Worm (Caenorhabditis elegans): ENCODE measurements around the gene vem-1.
A peak's percentile ranks its signal among the peaks of the same experiment; 100 is the strongest.

The vem-1 gene

ce11 chrX:8129543-8129942 lies 41.2 kb upstream of the vem-1 start, which contains the start of gene frpr-1:
frpr-1 (minus strand) TSS chrX:8129643.
- TF ChIP-seq elt-3 (tag; optimal IDR thresholded peaks at IDR 0.05): no peak
- TF ChIP-seq nhr-67 (tag; optimal IDR thresholded peaks at IDR 0.05): no peak
- TF ChIP-seq nhr-11 (tag; optimal IDR thresholded peaks at IDR 0.05): no peak
- TF ChIP-seq tbx-2 (tag; optimal IDR thresholded peaks at IDR 0.05): no peak
- TF ChIP-seq mdl-1 (tag; optimal IDR thresholded peaks at IDR 0.05): no peak
- TF ChIP-seq eor-1 (tag; optimal IDR thresholded peaks at IDR 0.05): no peak
- no peak for TF ChIP-seq fkh-10 (GFP tag; optimal IDR thresholded peaks at IDR 0.05)
- no peak for TF ChIP-seq nfya-1 (tag; optimal IDR thresholded peaks at IDR 0.05; ENCODE audit: insufficient read depth)
- TF ChIP-seq sea-2 (GFP tag; optimal IDR thresholded peaks at IDR 0.05): no peak

ce11 chrX:8123194-8123593 lies 34.8 kb upstream of the vem-1 start, which contains the start of gene C02B8.12:
C02B8.12 (minus strand) TSS chrX:8123368.
- TF ChIP-seq ZK546.5 (tag; optimal IDR thresholded peaks at IDR 0.05): no peak
- TF ChIP-seq pha-4 (tag; optimal IDR thresholded peaks at IDR 0.05): peak; percentile 37
- no peak for TF ChIP-seq ztf-11 (tag; optimal IDR thresholded peaks at IDR 0.05)
- no peak for TF ChIP-seq ztf-4 (tag; optimal IDR thresholded peaks at IDR 0.05)
- no peak for TF ChIP-seq fos-1 (tag; optimal IDR thresholded peaks at IDR 0.05)
- no peak for TF ChIP-seq nhr-77 (tag; optimal IDR thresholded peaks at IDR 0.05)

ce11 chrX:8120281-8120680 lies 31.9 kb upstream of the vem-1 start:
- TF ChIP-seq pqm-1 (tag; optimal IDR thresholded peaks at IDR 0.05) (no peak), ama-1 (optimal IDR thresholded peaks at IDR 0.05) (no peak), ZK546.5 (tag; optimal IDR thresholded peaks at IDR 0.05) (no peak), ceh-9 (tag; optimal IDR thresholded peaks at IDR 0.05) (no peak), eor-1 (tag; optimal IDR thresholded peaks at IDR 0.05) (no peak), unc-62 (GFP tag; optimal IDR thresholded peaks at IDR 0.05) (no peak), nhr-25 (tag; optimal IDR thresholded peaks at IDR 0.05) (no peak), fkh-2 (tag; optimal IDR thresholded peaks at IDR 0.05) (no peak), lsy-12 (tag; optimal IDR thresholded peaks at IDR 0.05) (no peak), daf-12 (tag; optimal IDR thresholded peaks at IDR 0.05) (no peak), nhr-76 (tag; optimal IDR thresholded peaks at IDR 0.05) (no peak), egl-5 (tag; optimal IDR thresholded peaks at IDR 0.05) (no peak), nhr-43 (tag; optimal IDR thresholded peaks at IDR 0.05; ENCODE audit: poor library complexity, severe bottlenecking) (no peak), pha-4 (tag; optimal IDR thresholded peaks at IDR 0.05) (no peak), skn-1 (tag; optimal IDR thresholded peaks at IDR 0.05) (no peak), fkh-10 (GFP tag; optimal IDR thresholded peaks at IDR 0.05) (no peak), nhr-237 (tag; optimal IDR thresholded peaks at IDR 0.05) (no peak), R02D3.7 (tag; optimal IDR thresholded peaks at IDR 0.05) (no peak), ceh-16 (tag; optimal IDR thresholded peaks at IDR 0.05) (no peak), elt-3 (tag; optimal IDR thresholded peaks at IDR 0.05) (no peak)

ce11 chrX:8117827-8118317 lies 29.5 kb upstream of the vem-1 start:
- TF ChIP-seq R02D3.7 (tag; optimal IDR thresholded peaks at IDR 0.05): no peak
- TF ChIP-seq ZK546.5 (tag; optimal IDR thresholded peaks at IDR 0.05): no peak
- no peak for TF ChIP-seq daf-12 (tag; optimal IDR thresholded peaks at IDR 0.05)
- no peak for TF ChIP-seq hmg-11 (tag; optimal IDR thresholded peaks at IDR 0.05)
- TF ChIP-seq fkh-2 (tag; optimal IDR thresholded peaks at IDR 0.05): no peak
- no peak for TF ChIP-seq nhr-76 (tag; optimal IDR thresholded peaks at IDR 0.05)
- TF ChIP-seq nhr-25 (tag; optimal IDR thresholded peaks at IDR 0.05): no peak
- no peak for TF ChIP-seq unc-62 (GFP tag; optimal IDR thresholded peaks at IDR 0.05)
- TF ChIP-seq ztf-4 (tag; optimal IDR thresholded peaks at IDR 0.05): no peak
- TF ChIP-seq mml-1 (tag; optimal IDR thresholded peaks at IDR 0.05): no peak
- TF ChIP-seq snpc-4 (tag; optimal IDR thresholded peaks at IDR 0.05): no peak

ce11 chrX:8116157-8116556 lies 27.8 kb upstream of the vem-1 start, which contains the start of gene hlh-8:
hlh-8 (plus strand) TSS chrX:8116457.
- TF ChIP-seq egl-5 (tag; optimal IDR thresholded peaks at IDR 0.05): no peak
- no peak for TF ChIP-seq R02D3.7 (tag; optimal IDR thresholded peaks at IDR 0.05)
- TF ChIP-seq unc-39 (tag; optimal IDR thresholded peaks at IDR 0.05): no peak
- TF ChIP-seq ama-1 (optimal IDR thresholded peaks at IDR 0.05): no peak
- TF ChIP-seq nhr-23 (tag; optimal IDR thresholded peaks at IDR 0.05): no peak
- no peak for TF ChIP-seq snpc-4 (tag; optimal IDR thresholded peaks at IDR 0.05)
- TF ChIP-seq nhr-76 (tag; optimal IDR thresholded peaks at IDR 0.05): no peak
- TF ChIP-seq ceh-16 (tag; optimal IDR thresholded peaks at IDR 0.05): no peak
- no peak for TF ChIP-seq nhr-25 (tag; optimal IDR thresholded peaks at IDR 0.05)
- TF ChIP-seq elt-3 (tag; optimal IDR thresholded peaks at IDR 0.05): no peak
- no peak for TF ChIP-seq elt-2 (tag; optimal IDR thresholded peaks at IDR 0.05)
- no peak for TF ChIP-seq nhr-12 (tag; optimal IDR thresholded peaks at IDR 0.05)
- TF ChIP-seq ztf-4 (tag; optimal IDR thresholded peaks at IDR 0.05): no peak
- no peak for TF ChIP-seq skn-1 (tag; optimal IDR thresholded peaks at IDR 0.05)
- TF ChIP-seq ZK546.5 (tag; optimal IDR thresholded peaks at IDR 0.05): no peak
- TF ChIP-seq ceh-28 (tag; optimal IDR thresholded peaks at IDR 0.05): no peak
